Fruit fly (Drosophila melanogaster): ENCODE measurements around the gene Tbc1d15-17.

Gene Tbc1d15-17

DNA sequence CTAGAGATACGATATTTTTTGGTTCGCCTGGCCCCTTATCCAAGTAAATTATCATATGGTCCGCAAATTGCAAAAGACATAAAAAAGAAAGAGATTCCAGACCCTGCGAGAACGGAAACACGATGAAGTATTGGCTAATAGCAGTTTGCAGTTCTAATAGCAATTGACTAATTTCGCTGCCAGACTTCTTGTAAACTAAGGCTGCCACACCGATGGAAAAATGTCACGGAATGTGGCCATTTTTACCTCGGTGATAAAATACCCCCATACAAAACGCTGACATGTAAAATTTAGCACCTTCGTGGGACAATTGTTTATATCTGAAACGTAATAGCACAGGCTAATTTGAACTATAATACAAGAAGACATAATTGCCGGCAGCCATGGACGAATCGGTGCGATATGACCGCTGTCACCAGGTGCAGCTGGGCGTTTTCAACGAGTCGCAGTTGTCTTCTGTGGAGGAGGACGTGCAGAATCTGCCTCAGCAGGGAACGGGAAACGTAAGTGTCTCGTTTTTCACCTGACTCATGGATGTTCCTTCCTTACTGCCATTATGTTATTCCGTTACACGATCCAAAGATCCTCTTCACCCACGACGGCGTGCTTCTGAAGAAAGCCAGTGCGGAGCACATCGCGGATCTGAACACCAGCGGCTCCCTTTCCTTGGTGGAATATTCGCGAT, at the start of gene Tbc1d15-17, which contains the start of gene CG11617:
TSS of gene Tbc1d15-17 (plus strand) at position 51 of the 685 bp plus-strand sequence.
TSS of gene CG11617 (minus strand) at position 169 of the 685 bp plus-strand sequence.
- TF ChIP-seq mam (GFP tag; optimal IDR thresholded peaks at IDR 0.05), result no peak
- TF ChIP-seq HmgZ (tag; optimal IDR thresholded peaks at IDR 0.05), result peak; percentile 76
- no peak for TF ChIP-seq Vsx1 (GFP tag; optimal IDR thresholded peaks at IDR 0.05)
- TF ChIP-seq D (optimal IDR thresholded peaks at IDR 0.05), result no peak
- no peak for TF ChIP-seq D (GFP tag; optimal IDR thresholded peaks at IDR 0.05)
- TF ChIP-seq Dll (GFP tag; IDR thresholded peaks at IDR 0.05; ENCODE audit: partially characterized antibody), result peak; percentile 55; the same call in 2 of the 4 replicates
- TF ChIP-seq Aef1 (GFP tag; IDR thresholded peaks at IDR 0.05), result no peak
- TF ChIP-seq peb (GFP tag; IDR thresholded peaks at IDR 0.05), result no peak
- TF ChIP-seq CG15479 (GFP tag; optimal IDR thresholded peaks at IDR 0.05), result no peak
- TF ChIP-seq rib (GFP tag; IDR thresholded peaks at IDR 0.05), result no peak
- TF ChIP-seq sna (GFP tag; IDR thresholded peaks at IDR 0.05; ENCODE audit: partially characterized antibody), result peak; percentile 15; the same call in 1 of the 2 replicates
- TF ChIP-seq ems (GFP tag; optimal IDR thresholded peaks at IDR 0.05), result no peak
- peak; percentile 84 for TF ChIP-seq CG2199 (GFP tag; IDR thresholded peaks at IDR 0.05)
- no peak for TF ChIP-seq Hmx (GFP tag; optimal IDR thresholded peaks at IDR 0.05)
- no peak for TF ChIP-seq croc (GFP tag; conservative IDR thresholded peaks at IDR 0.05)
- no peak for TF ChIP-seq scrt (GFP tag; optimal IDR thresholded peaks at IDR 0.05)
- peak; percentile 9; the same call in 1 of the 3 replicates for TF ChIP-seq dysf (GFP tag; IDR thresholded peaks at IDR 0.05)
- TF ChIP-seq inv (GFP tag; IDR thresholded peaks at IDR 0.05; ENCODE audit: partially characterized antibody), result peak; percentile 38; the same call in 1 of the 2 replicates
- TF ChIP-seq CG14441 (GFP tag; IDR thresholded peaks at IDR 0.05), result no peak
- peak; percentile 16 for TF ChIP-seq maf-S (GFP tag; optimal IDR thresholded peaks at IDR 0.05)
- TF ChIP-seq CG15601 (tag; optimal IDR thresholded peaks at IDR 0.05), result peak; percentile 22
- TF ChIP-seq CG7556 (GFP tag; optimal IDR thresholded peaks at IDR 0.05), result no peak
- peak; percentile 11 for TF ChIP-seq sens (GFP tag)
- TF ChIP-seq dpn (GFP tag; optimal IDR thresholded peaks at IDR 0.05), result peak; percentile 18 to 30
- TF ChIP-seq vvl (GFP tag; IDR thresholded peaks at IDR 0.05), result 0 out of 2 replicates have a peak, but pooled peaks have one; percentile 42
- peak; percentile 51 for TF ChIP-seq her (GFP tag; optimal IDR thresholded peaks at IDR 0.05)
- TF ChIP-seq CG8478 (optimal IDR thresholded peaks at IDR 0.05), result no peak
- peak; percentile 92 for TF ChIP-seq Lhr (GFP tag; optimal IDR thresholded peaks at IDR 0.05)
- TF ChIP-seq CG42726 (GFP tag; IDR thresholded peaks at IDR 0.05; ENCODE audit: partially characterized antibody), result 0 out of 2 replicates have a peak, but pooled peaks have one; percentile 41
- peak; percentile 96 for TF ChIP-seq CG4617 (GFP tag; optimal IDR thresholded peaks at IDR 0.05; ENCODE audit: borderline replicate concordance)
- peak; percentile 88 for TF ChIP-seq CG3847 (GFP tag; IDR thresholded peaks at IDR 0.05)
- TF ChIP-seq CG13624 (GFP tag; optimal IDR thresholded peaks at IDR 0.05), result peak; percentile 90
- TF ChIP-seq dm (GFP tag; optimal IDR thresholded peaks at IDR 0.05), result peak; percentile 62
- peak; percentile 84 for TF ChIP-seq CG12659 (GFP tag; optimal IDR thresholded peaks at IDR 0.05)
- TF ChIP-seq tll (GFP tag; optimal IDR thresholded peaks at IDR 0.05), result peak in 1 of 2 experiments; percentile 31
- TF ChIP-seq bbx (GFP tag; IDR thresholded peaks at IDR 0.05; ENCODE audit: partially characterized antibody), result 0 out of 2 replicates have a peak, but pooled peaks have one; percentile 38
- peak; percentile 14 for TF ChIP-seq bigmax (GFP tag; optimal IDR thresholded peaks at IDR 0.05)
- no peak for TF ChIP-seq ftz-f1 (GFP tag; optimal IDR thresholded peaks at IDR 0.05)
- TF ChIP-seq CG6654 (GFP tag; optimal IDR thresholded peaks at IDR 0.05), result no peak
- TF ChIP-seq CG10267 (tag; optimal IDR thresholded peaks at IDR 0.05), result peak; percentile 48
- peak; percentile 47 for TF ChIP-seq HmgD (GFP tag; optimal IDR thresholded peaks at IDR 0.05)
- no peak for TF ChIP-seq Meics (GFP tag; optimal IDR thresholded peaks at IDR 0.05)
- TF ChIP-seq Dfd (GFP tag; optimal IDR thresholded peaks at IDR 0.05), result no peak
- TF ChIP-seq row (GFP tag; IDR thresholded peaks at IDR 0.05), result peak; percentile 38; the same call in 1 of the 3 replicates
- TF ChIP-seq sens-2 (GFP tag; IDR thresholded peaks at IDR 0.05), result no peak
- TF ChIP-seq CG9609 (GFP tag; optimal IDR thresholded peaks at IDR 0.05), result no peak
- TF ChIP-seq CG12391 (tag; optimal IDR thresholded peaks at IDR 0.05), result peak; percentile 19
- no peak for TF ChIP-seq ERR (GFP tag; optimal IDR thresholded peaks at IDR 0.05)
- TF ChIP-seq hkb (optimal IDR thresholded peaks at IDR 0.05), result peak; percentile 62
- TF ChIP-seq hkb (GFP tag; IDR thresholded peaks at IDR 0.05), result peak; percentile 30; the same call in 1 of the 2 replicates
